Worm (Caenorhabditis elegans) whole organism, late embryonic: ENCODE data around the gene T23F4.2.

Source experiments
- K02D7.2 ChIP-seq: sonication (generic microtip); optimal IDR thresholded peaks from 2 replicates; lab custom pipeline; 2017; ENCODE audit warnings: mild to moderate bottlenecking, missing genetic modification characterization, missing compliant biosample characterization
- ama-1 ChIP-seq: fragments of 150-350 bp; optimal IDR thresholded peaks from 2 replicates; lab custom pipeline; 2014
- ets-4 ChIP-seq: sonication (generic microtip); optimal IDR thresholded peaks from 2 replicates; lab custom pipeline; 2016; ENCODE audit warnings: missing genetic modification characterization, missing compliant biosample characterization
- eyg-1 ChIP-seq: sonication (generic microtip); optimal IDR thresholded peaks from 2 replicates; lab custom pipeline; 2016; ENCODE audit warnings: missing genotype, missing genetic modification characterization, missing compliant biosample characterization
- fkh-10 ChIP-seq: fragments of 150-350 bp; optimal IDR thresholded peaks from 2 replicates; lab custom pipeline; 2014; ENCODE audit warnings: missing biosample characterization, missing genetic modification reagents, missing genetic modification characterization
- nfya-1 ChIP-seq: sonication (generic microtip); optimal IDR thresholded peaks from 2 replicates; lab custom pipeline; 2017; ENCODE audit warnings: missing genetic modification characterization, mild to moderate bottlenecking, missing compliant biosample characterization, antibody characterized with exemption, moderate library complexity
- nhr-11 ChIP-seq: fragments of 150-350 bp; optimal IDR thresholded peaks from 2 replicates; lab custom pipeline; 2014; ENCODE audit warnings: missing biosample characterization, missing genetic modification characterization
- pha-2 ChIP-seq: sonication (generic microtip); optimal IDR thresholded peaks from 2 replicates; lab custom pipeline; 2017; ENCODE audit warnings: mild to moderate bottlenecking, missing genetic modification characterization, missing compliant biosample characterization

- no peak for TF ChIP-seq ets-4 (tag; lab: Kevin White, UChicago)
- no peak for TF ChIP-seq fkh-10 (GFP tag; lab: Kevin White, UChicago)
- no peak for TF ChIP-seq ama-1 (lab: Kevin White, UChicago)
- TF ChIP-seq nhr-11: no peak
- no peak for TF ChIP-seq K02D7.2 (tag; lab: Kevin White, UChicago)
- TF ChIP-seq nfya-1: no peak
- TF ChIP-seq eyg-1 (tag; lab: Kevin White, UChicago): no peak
- TF ChIP-seq pha-2 (tag; lab: Kevin White, UChicago): no peak
Observed at ce11 chrII:1191853-1192252, 28.5 kb downstream of the T23F4.2 start.
